Worm (Caenorhabditis elegans): ENCODE data around the gene R102.10.

ce11 chrIV:10661760-10662159 is 43.5 kb upstream of the R102.10 start, which contains the start of gene fmo-1:
- TF ChIP-seq snpc-4 (tag; optimal IDR thresholded peaks at IDR 0.05) (no peak), jun-1 (tag; optimal IDR thresholded peaks at IDR 0.05) (no peak), ctbp-1 (GFP tag; IDR thresholded peaks at IDR 0.05) (no peak), tag-97 (GFP tag; IDR thresholded peaks at IDR 0.05) (no peak), F10B5.3 (tag; optimal IDR thresholded peaks at IDR 0.05) (no peak), lir-3 (tag; optimal IDR thresholded peaks at IDR 0.05) (no peak), ceh-82 (tag; optimal IDR thresholded peaks at IDR 0.05) (no peak), gei-8 (GFP tag; optimal IDR thresholded peaks at IDR 0.05) (no peak), F44E2.7 (GFP tag; IDR thresholded peaks at IDR 0.05) (no peak), skn-1 (tag; optimal IDR thresholded peaks at IDR 0.05) (no peak)
